Worm (Caenorhabditis elegans) whole organism, early embryonic: ENCODE measurements around the gene his-5.

Experiments
- B0310.2 ChIP-seq: sonication (generic microtip); optimal IDR thresholded peaks from 2 replicates; lab custom pipeline; 2016; ENCODE audit warnings: mild to moderate bottlenecking, missing genetic modification characterization, missing compliant biosample characterization
- F13C5.2 ChIP-seq: sonication (generic microtip); optimal IDR thresholded peaks from 2 replicates; lab custom pipeline; 2017; ENCODE audit warnings: mild to moderate bottlenecking, missing genetic modification characterization, inconsistent platforms, missing compliant biosample characterization
- ama-1 ChIP-seq: fragments of 150-350 bp; optimal IDR thresholded peaks from 2 replicates; lab custom pipeline; 2014
- ets-7 ChIP-seq: sonication (generic microtip); optimal IDR thresholded peaks from 2 replicates; lab custom pipeline; 2016; ENCODE audit warnings: missing genotype, missing genetic modification characterization, missing compliant biosample characterization
- flt-1 ChIP-seq: fragments of 200-800 bp; sonication (Bioruptor generic); IDR thresholded peaks from 2 replicates; pipeline ENCODE4 v1.3.6; 2022; ENCODE audit warnings: missing genetic modification characterization, missing compliant biosample characterization
- hmg-4 ChIP-seq: fragments of 200-800 bp; sonication (Bioruptor generic); optimal IDR thresholded peaks from 2 replicates; lab custom pipeline; 2018; ENCODE audit warnings: mild to moderate bottlenecking, missing genetic modification characterization, missing compliant biosample characterization
- hnd-1 ChIP-seq: sonication (generic microtip); optimal IDR thresholded peaks from 2 replicates; lab custom pipeline; 2016; ENCODE audit warnings: missing genetic modification characterization, missing compliant biosample characterization
- pes-1 ChIP-seq: fragments of 200-800 bp; sonication (Bioruptor generic); IDR thresholded peaks from 2 replicates; pipeline ENCODE4 v1.3.6; 2022; ENCODE audit warnings: missing genetic modification reagents, missing genetic modification characterization, missing compliant biosample characterization
- scrt-1 ChIP-seq: fragments of 200-800 bp; sonication (Bioruptor generic); IDR thresholded peaks from 2 replicates; pipeline ENCODE4 v1.3.6; 2022; ENCODE audit warnings: missing genetic modification characterization, missing compliant biosample characterization
- sea-1 ChIP-seq: fragments of 200-800 bp; sonication (Bioruptor generic); conservative IDR thresholded peaks from 2 replicates; pipeline ENCODE4 v1.3.6; 2022; ENCODE audit warnings: missing genetic modification characterization, missing compliant biosample characterization
- tbx-11 ChIP-seq: fragments of 200-800 bp; sonication (Bioruptor generic); IDR thresholded peaks from 2 replicates; pipeline ENCODE4 v1.3.6; 2022; ENCODE audit warnings: missing genetic modification characterization, missing compliant biosample characterization
- tbx-37 ChIP-seq: fragments of 200-800 bp; sonication (Bioruptor generic); conservative IDR thresholded peaks from 2 replicates; pipeline ENCODE4 v1.3.6; 2022; ENCODE audit warnings: missing genetic modification reagents, missing genetic modification characterization, missing compliant biosample characterization
- tra-4 ChIP-seq: sonication (generic microtip); optimal IDR thresholded peaks from 2 replicates; lab custom pipeline; 2017; ENCODE audit warnings: missing genetic modification characterization, missing compliant biosample characterization

DNA sequence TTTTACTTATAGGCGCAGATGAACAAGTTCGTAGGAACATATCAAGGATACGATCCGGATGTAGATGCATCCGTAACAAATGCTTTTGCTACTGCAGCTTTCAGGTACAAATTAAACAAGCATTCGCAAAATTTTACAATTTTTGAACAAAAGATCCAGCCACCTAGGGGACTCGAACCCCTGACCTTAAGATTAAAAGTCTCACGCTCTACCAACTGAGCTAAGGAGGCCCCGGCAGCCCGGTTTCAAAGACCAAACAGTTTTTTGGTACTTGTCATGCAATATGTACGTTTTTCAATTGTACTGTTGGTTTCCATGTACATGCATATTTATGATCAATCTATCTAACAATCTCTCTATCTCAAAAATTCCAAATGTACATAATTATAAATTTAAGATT, 35.6 kb upstream of the his-5 start:
- TF ChIP-seq ama-1 (no peak), flt-1 (GFP tag; lab: Robert Waterston, UW) (no peak), tra-4 (tag; lab: Kevin White, UChicago) (no peak), pes-1 (GFP tag; lab: Robert Waterston, UW) (no peak), sea-1 (no peak), tbx-37 (no peak), ets-7 (tag; lab: Kevin White, UChicago) (no peak), hmg-4 (GFP tag; lab: Kevin White, UChicago) (no peak), tbx-11 (no peak), hnd-1 (no peak), scrt-1 (GFP tag; lab: Robert Waterston, UW) (no peak), B0310.2 (tag; lab: Kevin White, UChicago) (no peak), F13C5.2 (tag; lab: Kevin White, UChicago) (no peak)
